Worm (Caenorhabditis elegans): Measurements from ENCODE around the gene ZK632.9.
A peak's percentile ranks its signal among the peaks of the same experiment; 100 is the strongest.

Gene ZK632.9

DNA sequence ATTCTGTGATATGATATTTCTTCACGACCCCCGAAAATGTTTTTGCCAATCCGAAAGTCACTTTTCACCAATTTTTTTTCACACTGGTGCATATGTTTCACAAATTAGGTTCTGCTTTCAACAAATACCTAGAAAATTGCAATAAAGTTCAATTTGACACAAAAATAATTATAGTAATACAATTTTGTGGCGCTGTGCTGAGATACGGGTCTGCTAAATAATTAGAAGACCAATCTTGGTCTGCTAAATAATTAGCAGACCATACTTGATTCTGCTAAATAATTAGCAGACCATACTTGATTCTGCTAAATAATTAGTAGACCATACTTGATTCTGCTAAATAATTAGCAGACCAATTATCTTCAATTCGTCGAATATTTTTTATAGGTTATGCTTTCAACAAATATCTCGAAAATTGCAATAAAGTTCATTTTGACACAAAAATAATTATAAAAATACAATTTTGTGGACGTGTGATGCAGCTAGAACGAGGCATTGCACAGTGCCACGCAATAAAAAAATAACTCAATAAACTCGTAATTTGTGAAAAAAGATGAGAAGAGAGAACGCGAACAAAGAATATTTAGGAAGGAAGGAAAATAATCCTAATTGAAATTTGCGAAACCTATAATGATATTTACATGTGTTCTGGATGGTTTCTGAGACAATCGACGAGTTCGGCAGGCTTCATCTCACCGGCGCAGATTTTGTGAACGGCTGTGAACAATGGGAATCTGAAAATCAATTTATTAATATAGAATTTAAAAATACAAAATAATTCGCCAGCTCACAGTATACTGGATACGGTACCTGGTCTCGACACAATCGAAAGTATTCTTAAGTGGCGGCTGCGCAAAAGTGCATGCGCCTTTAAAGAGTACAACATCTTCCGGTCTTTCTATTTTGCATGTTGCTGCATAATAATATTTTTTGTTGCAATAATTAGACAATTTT, 28.7 kb upstream of the ZK632.9 start:
- TF ChIP-seq ztf-1 (GFP tag; conservative IDR thresholded peaks at IDR 0.05): no peak
- no peak for TF ChIP-seq sma-3 (GFP tag; optimal IDR thresholded peaks at IDR 0.05)
- TF ChIP-seq sem-4 (tag; optimal IDR thresholded peaks at IDR 0.05): no peak
- TF ChIP-seq ztf-11 (tag; optimal IDR thresholded peaks at IDR 0.05): no peak
- TF ChIP-seq ceh-82 (tag; optimal IDR thresholded peaks at IDR 0.05): no peak
- TF ChIP-seq C34F6.9 (tag; optimal IDR thresholded peaks at IDR 0.05): no peak
- TF ChIP-seq blmp-1 (tag; optimal IDR thresholded peaks at IDR 0.05; ENCODE audit: insufficient read depth): no peak
- peak; percentile 7 for TF ChIP-seq nhr-21 (tag; optimal IDR thresholded peaks at IDR 0.05)

ce11 chrIII:9851547-9851946, 26.3 kb upstream of the ZK632.9 start, which contains the start of gene K11H3.3:
TSS of gene K11H3.3 (plus strand) at chrIII:9851854.
- TF ChIP-seq ztf-11 (tag; optimal IDR thresholded peaks at IDR 0.05) (no peak), ztf-1 (GFP tag; conservative IDR thresholded peaks at IDR 0.05) (no peak), nhr-10 (tag; optimal IDR thresholded peaks at IDR 0.05) (no peak), lin-11 (tag; optimal IDR thresholded peaks at IDR 0.05) (no peak), sem-4 (tag; optimal IDR thresholded peaks at IDR 0.05) (no peak), unc-39 (tag; optimal IDR thresholded peaks at IDR 0.05) (no peak), nhr-129 (tag; optimal IDR thresholded peaks at IDR 0.05) (peak; percentile 10), nhr-77 (tag; optimal IDR thresholded peaks at IDR 0.05) (no peak), sma-9 (GFP tag; optimal IDR thresholded peaks at IDR 0.05) (no peak), sma-9 (tag; optimal IDR thresholded peaks at IDR 0.05) (no peak), C34F6.9 (tag; optimal IDR thresholded peaks at IDR 0.05) (peak; percentile 5), crh-2 (tag; optimal IDR thresholded peaks at IDR 0.05) (no peak), snpc-4 (tag; optimal IDR thresholded peaks at IDR 0.05) (no peak), lin-39 (tag; optimal IDR thresholded peaks at IDR 0.05) (no peak)

DNA sequence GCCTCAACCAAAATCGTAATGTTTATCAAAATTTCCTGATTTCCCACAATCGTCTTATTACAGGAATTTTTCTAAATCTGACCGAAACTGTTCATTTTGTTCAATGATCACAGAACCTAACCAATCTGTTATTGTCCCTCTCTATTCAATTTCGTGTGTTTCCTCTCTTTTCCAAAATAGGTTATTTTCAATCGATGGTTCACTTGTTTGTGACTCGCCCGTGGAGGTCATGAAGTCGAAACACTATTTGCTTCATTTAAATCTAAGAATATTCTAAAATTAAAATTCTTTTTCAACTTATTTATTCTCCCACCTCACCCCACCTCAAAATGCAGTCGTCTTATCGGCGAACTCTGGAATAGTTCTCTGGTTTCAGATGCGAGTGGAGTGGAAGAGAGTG, 25.6 kb upstream of the ZK632.9 start:
- TF ChIP-seq aly-2 (tag; optimal IDR thresholded peaks at IDR 0.05) (no peak), sma-3 (GFP tag; optimal IDR thresholded peaks at IDR 0.05) (no peak), fos-1 (tag; optimal IDR thresholded peaks at IDR 0.05) (peak; percentile 6), nhr-6 (tag; optimal IDR thresholded peaks at IDR 0.05) (no peak), ztf-1 (GFP tag; conservative IDR thresholded peaks at IDR 0.05) (no peak), sma-9 (GFP tag; optimal IDR thresholded peaks at IDR 0.05) (no peak), sma-9 (tag; optimal IDR thresholded peaks at IDR 0.05) (no peak), nhr-237 (tag; optimal IDR thresholded peaks at IDR 0.05) (no peak)

- TF ChIP-seq ZK546.5 (tag; optimal IDR thresholded peaks at IDR 0.05) (no peak), nhr-12 (tag; optimal IDR thresholded peaks at IDR 0.05) (no peak), sma-3 (GFP tag; optimal IDR thresholded peaks at IDR 0.05) (peak; percentile 46), aly-2 (tag; optimal IDR thresholded peaks at IDR 0.05) (no peak), zag-1 (tag; optimal IDR thresholded peaks at IDR 0.05) (no peak), skn-1 (tag; optimal IDR thresholded peaks at IDR 0.05) (peak; percentile 74), elt-3 (tag; optimal IDR thresholded peaks at IDR 0.05) (no peak), R02D3.7 (tag; optimal IDR thresholded peaks at IDR 0.05) (no peak), alr-1 (tag; optimal IDR thresholded peaks at IDR 0.05) (no peak), ceh-16 (tag; optimal IDR thresholded peaks at IDR 0.05) (no peak), nhr-11 (tag; optimal IDR thresholded peaks at IDR 0.05) (no peak), nhr-23 (tag; optimal IDR thresholded peaks at IDR 0.05) (no peak), ztf-11 (tag; optimal IDR thresholded peaks at IDR 0.05) (no peak), nhr-21 (tag; optimal IDR thresholded peaks at IDR 0.05) (peak; percentile 41), nhr-25 (tag; optimal IDR thresholded peaks at IDR 0.05) (no peak), sem-4 (tag; optimal IDR thresholded peaks at IDR 0.05) (no peak), nhr-129 (tag; optimal IDR thresholded peaks at IDR 0.05) (peak; percentile 5), lin-13 (GFP tag; optimal IDR thresholded peaks at IDR 0.05) (no peak), elt-1 (tag; optimal IDR thresholded peaks at IDR 0.05) (no peak), mbf-1 (tag; optimal IDR thresholded peaks at IDR 0.05) (no peak), unc-62 (GFP tag; optimal IDR thresholded peaks at IDR 0.05) (no peak), nhr-237 (tag; optimal IDR thresholded peaks at IDR 0.05) (no peak), nhr-77 (tag; optimal IDR thresholded peaks at IDR 0.05) (no peak), unc-39 (tag; optimal IDR thresholded peaks at IDR 0.05) (no peak), Y55F3AM.14 (GFP tag; optimal IDR thresholded peaks at IDR 0.05) (no peak), gmeb-1 (tag; optimal IDR thresholded peaks at IDR 0.05) (peak; percentile 23), mdl-1 (tag; optimal IDR thresholded peaks at IDR 0.05) (no peak), dmd-4 (tag; optimal IDR thresholded peaks at IDR 0.05) (no peak), ztf-4 (tag; optimal IDR thresholded peaks at IDR 0.05) (no peak), crh-2 (tag; optimal IDR thresholded peaks at IDR 0.05) (peak; percentile 29), nhr-6 (tag; optimal IDR thresholded peaks at IDR 0.05) (no peak), ztf-1 (GFP tag; conservative IDR thresholded peaks at IDR 0.05) (no peak), fos-1 (tag; optimal IDR thresholded peaks at IDR 0.05) (peak; percentile 57)
Observed at ce11 chrIII:9849950-9850349, 24.7 kb upstream of the ZK632.9 start.

All from whole organism, L2 larva.